Fruit fly (Drosophila melanogaster) ovary, adult (tissue): ENCODE data around the gene CG31446.

Experiments used
- CG17801 ChIP-seq: fragments of 200-800 bp; optimal IDR thresholded peaks from 2 replicates; lab custom pipeline; 2019; ENCODE audit warnings: missing biosample characterization, mild to moderate bottlenecking, missing genetic modification characterization, moderate library complexity; ENCODE audit not compliant: partially characterized antibody

The CG31446 gene

dm6 chr3R:15666900-15667507 lies 25.9 kb upstream of the CG31446 start:
- TF ChIP-seq CG17801 (GFP tag; lab: Kevin White, UChicago) = no peak

dm6 chr3R:15668863-15669491 lies 23.9 kb upstream of the CG31446 start:
- no peak for TF ChIP-seq CG17801 (GFP tag; lab: Kevin White, UChicago)

DNA sequence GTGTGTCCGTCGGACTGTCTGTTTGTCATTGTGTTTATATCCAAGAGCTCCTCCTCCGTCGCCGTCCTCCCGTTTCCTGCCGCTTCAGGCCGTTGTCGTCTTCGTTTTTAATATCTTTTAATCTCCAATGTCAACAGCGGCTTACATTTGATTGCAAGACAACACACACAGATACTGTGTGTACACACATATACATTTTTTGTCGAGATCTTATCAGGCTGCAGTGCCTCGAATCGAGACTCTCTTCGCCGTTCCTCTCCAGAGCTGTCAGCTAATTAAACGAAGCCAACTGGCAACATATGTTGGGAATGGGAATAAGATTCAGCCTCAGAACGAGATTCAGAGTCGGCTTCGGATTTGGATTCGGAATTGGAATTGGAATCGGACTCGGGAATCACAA lies 22.3 kb upstream of the CG31446 start:
- no peak for TF ChIP-seq CG17801 (GFP tag; lab: Kevin White, UChicago)

DNA sequence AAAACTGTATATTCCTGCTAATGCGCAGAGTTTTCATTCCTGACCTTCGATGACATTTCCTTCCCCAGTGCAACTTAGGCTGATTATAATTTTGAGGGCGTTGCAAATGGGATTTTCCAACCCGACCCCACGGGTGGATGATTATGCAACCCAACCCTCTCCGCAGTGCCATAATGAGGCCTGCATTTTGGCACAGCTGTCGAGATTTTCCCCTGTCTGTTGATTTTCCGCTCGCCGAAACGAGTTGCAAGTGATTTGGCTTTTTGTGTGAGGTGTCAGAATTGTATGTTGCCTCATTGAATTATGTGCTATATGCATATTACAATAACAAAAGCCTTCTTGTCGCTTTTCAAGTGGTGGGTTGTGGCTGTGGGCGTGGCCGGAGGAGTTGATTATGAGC lies 20.6 kb upstream of the CG31446 start:
- no peak for TF ChIP-seq CG17801 (GFP tag; lab: Kevin White, UChicago)

DNA sequence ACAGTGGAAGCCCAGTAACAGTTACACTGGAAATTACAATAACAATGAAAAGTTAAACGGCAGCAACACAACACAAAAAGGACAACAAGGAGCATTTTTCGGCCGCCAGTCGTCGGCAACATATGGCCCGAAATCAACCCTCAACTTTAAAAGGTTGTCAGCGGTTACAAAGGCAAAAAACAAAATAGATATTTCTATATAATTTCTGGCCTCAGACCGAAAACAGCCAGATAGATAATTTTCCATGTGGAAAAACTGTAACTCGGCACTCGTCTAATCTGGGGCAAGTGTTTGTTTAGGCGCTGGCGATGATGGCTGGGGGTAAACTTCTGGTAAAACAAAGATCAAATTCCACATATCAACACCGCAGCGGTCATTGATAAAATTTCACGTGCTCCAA lies 19.6 kb upstream of the CG31446 start:
- TF ChIP-seq CG17801 (GFP tag; lab: Kevin White, UChicago) = no peak

DNA sequence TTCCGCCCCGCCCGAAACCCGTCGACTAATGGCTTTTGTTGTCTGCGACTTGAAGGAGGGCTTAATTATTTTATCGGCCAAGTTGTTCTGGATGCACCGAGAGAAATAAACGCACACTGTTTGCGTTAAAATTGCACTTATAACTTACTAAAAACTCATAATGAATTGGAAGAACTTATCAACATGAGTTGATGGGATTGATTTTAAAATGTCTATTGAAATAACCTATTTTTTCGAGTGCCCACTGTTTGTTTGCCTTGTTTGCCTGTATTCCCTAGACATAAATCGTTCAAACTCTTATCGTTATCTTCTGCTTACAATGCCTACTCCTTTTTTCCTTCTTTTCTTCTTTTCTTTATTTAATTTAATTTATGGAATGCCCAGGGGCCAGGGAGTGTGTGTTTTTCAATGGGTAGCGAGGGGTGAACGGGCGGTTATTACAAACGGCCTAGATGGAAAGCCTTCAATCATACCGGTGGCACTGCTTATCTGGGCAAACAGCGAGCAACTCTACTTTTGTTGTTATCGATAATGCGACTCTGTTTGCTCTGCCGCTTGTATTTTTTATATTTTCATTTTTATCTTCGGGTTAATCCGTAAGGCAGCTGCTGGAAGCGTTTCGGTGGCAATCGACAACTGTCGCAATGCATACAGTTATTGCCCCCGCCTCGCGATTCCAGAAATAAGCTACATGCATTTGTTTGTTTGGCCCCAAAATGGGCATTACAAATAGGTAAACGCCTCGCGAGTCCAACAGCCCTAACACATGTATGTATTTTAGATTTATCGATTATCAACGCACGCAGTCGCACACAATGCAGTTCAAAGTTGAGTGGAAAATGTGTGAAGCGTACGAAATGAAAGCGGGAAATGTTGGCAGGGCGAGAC lies 16.5 kb upstream of the CG31446 start:
- TF ChIP-seq CG17801 (GFP tag; lab: Kevin White, UChicago) = no peak

DNA sequence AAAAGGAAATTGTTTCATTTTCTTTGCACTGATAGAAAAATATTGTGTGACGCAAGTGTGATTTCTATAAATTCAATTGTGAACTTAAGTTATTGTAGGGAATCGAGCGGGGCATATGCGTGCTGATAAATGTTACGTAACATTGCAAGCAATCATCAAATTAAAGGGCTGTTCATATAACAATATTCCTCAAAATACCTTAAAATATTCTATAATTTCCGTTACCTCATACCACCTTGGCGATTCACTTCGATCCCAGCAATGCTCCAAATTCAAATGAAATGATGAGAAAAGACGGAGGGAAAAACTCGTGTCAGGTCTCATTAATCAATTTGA lies 15.8 kb upstream of the CG31446 start:
- TF ChIP-seq CG17801 (GFP tag; lab: Kevin White, UChicago) = no peak

DNA sequence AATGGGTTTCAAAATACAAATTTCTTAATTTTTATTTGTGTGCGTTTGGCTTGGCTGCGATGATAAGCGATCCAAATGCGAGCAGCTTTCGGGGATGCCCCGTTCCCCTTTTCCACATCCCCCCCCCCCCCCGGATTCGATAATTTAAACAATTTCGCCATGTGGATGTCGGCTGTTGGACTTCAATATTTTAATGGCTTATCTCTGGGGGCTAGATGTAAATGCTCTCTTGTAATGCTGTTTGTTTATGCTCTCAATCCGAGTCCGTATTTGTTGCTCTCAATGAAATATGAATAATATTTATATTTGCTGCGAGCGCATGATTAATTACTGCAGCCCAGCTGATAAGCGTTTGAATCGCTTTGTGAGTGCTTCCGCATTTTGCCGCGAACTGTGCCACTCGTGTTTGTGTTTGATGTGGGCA lies 15.3 kb upstream of the CG31446 start:
- TF ChIP-seq CG17801 (GFP tag; lab: Kevin White, UChicago) = no peak

dm6 chr3R:15678765-15679514 lies 13.9 kb upstream of the CG31446 start:
- no peak for TF ChIP-seq CG17801 (GFP tag; lab: Kevin White, UChicago)

DNA sequence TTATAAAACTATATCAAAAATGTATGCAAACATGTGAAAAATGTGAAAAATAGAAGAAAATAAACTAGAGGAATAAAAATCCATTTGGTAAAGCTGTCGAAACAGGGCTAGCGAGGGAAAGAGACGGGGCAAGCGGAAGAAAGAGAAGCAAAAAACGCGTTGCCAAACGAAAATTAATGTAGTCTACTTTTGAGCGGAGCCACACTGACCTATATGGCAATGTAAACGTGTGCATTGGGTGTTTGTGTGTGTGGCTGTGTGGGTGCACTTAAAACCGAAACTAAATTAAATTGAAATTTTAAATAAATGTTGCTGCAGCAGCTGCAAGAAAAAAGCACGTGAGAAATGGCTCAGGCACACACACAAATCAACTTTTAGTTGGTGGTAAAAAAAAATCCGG lies 12.9 kb upstream of the CG31446 start:
- no peak for TF ChIP-seq CG17801 (GFP tag; lab: Kevin White, UChicago)

dm6 chr3R:15680666-15681065 lies 12.2 kb upstream of the CG31446 start:
- no peak for TF ChIP-seq CG17801 (GFP tag; lab: Kevin White, UChicago)

- no peak for TF ChIP-seq CG17801 (GFP tag; lab: Kevin White, UChicago)
Observed at dm6 chr3R:15688441-15688840, 4.4 kb upstream of the CG31446 start.

- no peak for TF ChIP-seq CG17801 (GFP tag; lab: Kevin White, UChicago)
Observed at dm6 chr3R:15694332-15694731, 1.4 kb downstream of the CG31446 start.

dm6 chr3R:15694941-15695340 lies 2.1 kb downstream of the CG31446 start, which contains the start of gene CG5399:
TSS of gene CG5399 (plus strand) at chr3R:15695241.
- TF ChIP-seq CG17801 (GFP tag; lab: Kevin White, UChicago) = no peak
